Worm (Caenorhabditis elegans): ENCODE measurements around the gene F54B3.2.

Gene F54B3.2

DNA sequence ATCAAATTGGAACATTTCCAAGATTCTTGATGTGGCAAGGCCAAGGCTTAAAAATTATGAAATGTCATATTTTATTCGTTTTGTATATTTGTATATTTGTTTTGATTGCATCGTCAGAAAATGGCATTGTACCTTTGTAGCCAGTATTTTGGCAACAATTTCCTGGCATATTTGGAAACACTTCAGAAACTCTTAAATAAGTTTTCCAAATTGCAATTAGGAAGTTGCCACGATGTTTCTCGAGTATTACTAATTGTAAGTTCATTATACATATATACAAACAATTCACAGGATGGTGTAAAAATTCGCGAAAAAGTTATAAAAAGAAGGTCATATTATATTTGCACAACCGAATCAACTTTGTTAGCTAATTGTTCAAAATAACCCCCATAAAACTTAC, 45.3 kb upstream of the F54B3.2 start, which contains the start of gene idpp-8:
idpp-8 (plus strand) TSS at position 301 of the 400 bp plus-strand sequence.
- TF ChIP-seq cebp-1 (GFP tag; IDR thresholded peaks at IDR 0.05) (no peak), cebp-1 (tag; optimal IDR thresholded peaks at IDR 0.05) (no peak), sea-2 (GFP tag; IDR thresholded peaks at IDR 0.05) (no peak), akir-1 (GFP tag; optimal IDR thresholded peaks at IDR 0.05) (no peak), Y95B8A.8 (GFP tag; IDR thresholded peaks at IDR 0.05) (no peak), pha-4 (tag; optimal IDR thresholded peaks at IDR 0.05) (no peak), mes-4 (tag; optimal IDR thresholded peaks at IDR 0.05) (no peak), ceh-27 (GFP tag; optimal IDR thresholded peaks at IDR 0.05) (no peak), chd-7 (tag; optimal IDR thresholded peaks at IDR 0.05) (no peak), let-607 (tag; optimal IDR thresholded peaks at IDR 0.05) (no peak), repo-1 (tag; optimal IDR thresholded peaks at IDR 0.05) (no peak)

- no peak for TF ChIP-seq ztf-28 (GFP tag; IDR thresholded peaks at IDR 0.05)
Measured at ce11 chrII:10311973-10312372, 42.0 kb upstream of the F54B3.2 start, which contains the start of gene srlf-34. Gene srlf-34, plus strand, starts transcription at chrII:10312293.

DNA sequence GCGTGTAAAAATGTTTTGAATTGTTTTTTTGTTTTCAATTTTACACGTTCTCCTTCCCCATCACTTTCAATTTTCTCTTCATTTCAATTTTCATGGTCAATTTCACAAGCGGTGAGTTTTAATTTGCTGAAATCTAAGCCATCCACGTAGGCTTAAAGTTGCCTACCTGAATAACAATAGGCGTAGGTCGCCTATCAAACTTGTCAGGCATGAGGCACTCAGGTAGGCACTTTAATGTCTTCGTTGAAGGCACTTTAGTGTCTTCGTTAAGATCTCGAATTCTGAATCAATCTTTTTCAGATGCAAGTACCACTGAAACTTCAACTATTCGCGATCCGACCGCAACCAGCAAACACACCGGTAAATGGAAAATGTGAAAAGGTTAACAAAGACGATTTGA, 39.4 kb upstream of the F54B3.2 start, which contains the start of gene ZK970.8:
ZK970.8 (plus strand) TSS at position 301 of the 400 bp plus-strand sequence.
- TF ChIP-seq madf-10 (tag; optimal IDR thresholded peaks at IDR 0.05): no peak
- no peak for TF ChIP-seq attf-6 (GFP tag; IDR thresholded peaks at IDR 0.05)
- TF ChIP-seq Y53F4B.3 (GFP tag; IDR thresholded peaks at IDR 0.05): no peak

ce11 chrII:10308726-10309125, 38.8 kb upstream of the F54B3.2 start, which contains the start of gene gcy-4:
Gene gcy-4, minus strand, starts transcription at chrII:10308826.
- TF ChIP-seq madf-6 (GFP tag; IDR thresholded peaks at IDR 0.05): no peak
- TF ChIP-seq F33H1.4 (GFP tag; IDR thresholded peaks at IDR 0.05): no peak
- TF ChIP-seq unc-130 (GFP tag; optimal IDR thresholded peaks at IDR 0.05): no peak
- no peak for TF ChIP-seq repo-1 (tag; optimal IDR thresholded peaks at IDR 0.05)
- no peak for TF ChIP-seq nhr-27 (tag; optimal IDR thresholded peaks at IDR 0.05)
- TF ChIP-seq mxl-1 (tag; optimal IDR thresholded peaks at IDR 0.05): no peak

DNA sequence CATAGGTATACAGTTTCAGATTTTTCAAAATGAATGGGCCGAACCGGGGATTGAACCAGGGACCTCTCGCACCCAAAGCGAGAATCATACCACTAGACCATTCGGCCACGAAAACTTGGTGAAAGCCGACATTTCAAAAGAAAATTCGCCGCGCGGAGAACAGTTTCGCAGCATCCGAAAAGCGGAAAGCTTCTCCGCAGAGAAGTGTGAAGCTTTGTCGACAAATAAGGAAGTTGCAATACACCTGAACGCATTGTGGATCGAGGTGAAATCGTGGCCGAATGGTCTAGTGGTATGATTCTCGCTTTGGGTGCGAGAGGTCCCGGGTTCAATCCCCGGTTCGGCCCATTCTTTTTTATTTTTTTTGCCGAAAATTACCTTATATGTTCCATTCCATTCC, 34.8 kb upstream of the F54B3.2 start:
- 0 out of 2 replicates have a peak, but pooled peaks have one; percentile 52 for TF ChIP-seq dox-1 (GFP tag; IDR thresholded peaks at IDR 0.05)
- TF ChIP-seq pbrm-1 (GFP tag; IDR thresholded peaks at IDR 0.05): peak; percentile 51; the same call in 1 of the 2 replicates
- peak; percentile 61 for TF ChIP-seq B0261.1 (tag; optimal IDR thresholded peaks at IDR 0.05)
- TF ChIP-seq rpc-1 (optimal IDR thresholded peaks at IDR 0.05): peak; percentile 52
- peak; percentile 74 for TF ChIP-seq rpc-1 (tag; optimal IDR thresholded peaks at IDR 0.05)
- TF ChIP-seq die-1 (tag; optimal IDR thresholded peaks at IDR 0.05): peak; percentile 19
- TF ChIP-seq tbp1 (GFP tag; optimal IDR thresholded peaks at IDR 0.05): peak; percentile 85
- TF ChIP-seq hmg-1.2 (GFP tag; IDR thresholded peaks at IDR 0.05): peak; percentile 47
- peak; percentile 31; the same call in 1 of the 2 replicates for TF ChIP-seq madf-6 (GFP tag; IDR thresholded peaks at IDR 0.05)
- 0 out of 2 replicates have a peak, but pooled peaks have one; percentile 16 for TF ChIP-seq ztf-28 (GFP tag; IDR thresholded peaks at IDR 0.05)
- peak; percentile 21 for TF ChIP-seq ztf-26 (tag; optimal IDR thresholded peaks at IDR 0.05)
- TF ChIP-seq lin-26 (GFP tag; IDR thresholded peaks at IDR 0.05): peak; percentile 69; the same call in 1 of the 2 replicates
- peak; percentile 57; the same call in 1 of the 2 replicates for TF ChIP-seq D2030.7 (GFP tag; IDR thresholded peaks at IDR 0.05)

DNA sequence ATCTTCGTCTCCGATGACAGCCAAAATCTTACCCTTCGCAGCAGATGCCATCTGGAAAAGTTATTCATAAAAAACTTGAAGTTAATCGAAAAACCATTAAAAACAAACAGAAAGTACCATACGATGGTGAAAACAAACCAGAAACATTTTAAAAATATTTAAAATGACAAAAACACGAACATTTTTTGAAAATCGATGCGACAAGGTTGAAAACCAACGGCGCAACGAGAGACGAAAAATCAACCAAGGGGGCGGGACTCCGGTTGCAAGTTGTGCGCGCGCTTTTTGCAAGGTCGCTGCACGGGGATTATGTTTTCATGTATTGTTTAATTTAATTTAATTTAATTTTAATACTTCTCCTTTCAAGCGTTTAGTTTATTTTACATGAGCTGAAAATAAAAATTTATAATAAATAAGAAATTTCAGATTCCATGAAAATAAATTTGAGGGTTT, 33.7 kb upstream of the F54B3.2 start, which contains the start of gene vha-9:
vha-9 (minus strand) TSS at position 51 of the 453 bp plus-strand sequence.
- TF ChIP-seq ceh-27 (GFP tag; optimal IDR thresholded peaks at IDR 0.05): peak; percentile 33
- no peak for TF ChIP-seq zim-3 (tag; optimal IDR thresholded peaks at IDR 0.05)
- TF ChIP-seq atf-7 (tag; optimal IDR thresholded peaks at IDR 0.05): no peak
- no peak for TF ChIP-seq sdz-38 (tag; optimal IDR thresholded peaks at IDR 0.05)
- TF ChIP-seq sea-2 (GFP tag; IDR thresholded peaks at IDR 0.05): no peak
- no peak for TF ChIP-seq F49E8.2 (tag; optimal IDR thresholded peaks at IDR 0.05; ENCODE audit: insufficient read depth)
- peak; percentile 72 for TF ChIP-seq snpc-1.3 (tag; optimal IDR thresholded peaks at IDR 0.05; ENCODE audit: insufficient read depth)
- peak; percentile 26 for TF ChIP-seq B0261.1 (tag; optimal IDR thresholded peaks at IDR 0.05)
- no peak for TF ChIP-seq Y53F4B.3 (GFP tag; IDR thresholded peaks at IDR 0.05)
- no peak for TF ChIP-seq hlh-26 (GFP tag; conservative IDR thresholded peaks at IDR 0.05)
- TF ChIP-seq nfyb-1 (GFP tag; IDR thresholded peaks at IDR 0.05): peak; percentile 46; the same call in 1 of the 2 replicates
- peak; percentile 57; the same call in 1 of the 2 replicates for TF ChIP-seq dox-1 (GFP tag; IDR thresholded peaks at IDR 0.05)
- no peak for TF ChIP-seq ceh-58 (GFP tag; IDR thresholded peaks at IDR 0.05)
- TF ChIP-seq B0035.1 (tag; optimal IDR thresholded peaks at IDR 0.05): no peak
